Worm (Caenorhabditis elegans) whole organism, L4/young adult: ENCODE results near the gene nlp-13.
"Not testable (repeated sequence)": the region's sequence is repeated elsewhere in the genome, so short reads cannot be mapped to it uniquely, and the experiment has no call there.

ENCODE experiments used
- W03F9.2 ChIP-seq: fragments of 150-350 bp; optimal IDR thresholded peaks from 2 replicates; lab custom pipeline; 2014; ENCODE audit warnings: missing biosample characterization, missing genetic modification characterization
- dao-5 ChIP-seq: sonication (generic microtip); optimal IDR thresholded peaks from 2 replicates; lab custom pipeline; 2016; ENCODE audit warnings: missing genotype, missing genetic modification characterization, moderate library complexity, missing compliant biosample characterization
- him-1 ChIP-seq: sonication (generic microtip); optimal IDR thresholded peaks from 2 replicates; lab custom pipeline; 2016; ENCODE audit warnings: missing genotype, missing genetic modification reagents, missing genetic modification characterization, missing compliant biosample characterization

The nlp-13 gene

DNA sequence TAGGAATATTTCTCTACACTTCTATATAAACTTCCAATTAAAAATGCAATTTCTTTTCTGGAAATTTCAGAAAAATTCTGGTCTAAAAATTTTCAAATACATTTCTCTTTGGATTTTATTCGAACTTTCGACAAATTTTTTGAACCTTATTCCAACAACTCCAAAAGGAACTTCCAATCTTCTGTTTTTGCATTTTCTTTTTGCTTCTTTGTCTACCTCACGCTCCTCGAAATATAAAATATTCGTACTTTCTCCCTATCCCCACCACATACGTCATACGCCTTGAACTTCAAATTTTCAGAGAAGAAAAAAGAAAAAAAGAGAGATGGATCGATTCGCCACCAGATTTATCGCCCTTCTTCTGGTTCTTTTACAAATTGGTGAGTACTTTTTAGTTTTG lies 16.9 kb upstream of the nlp-13 start, which contains the start of gene nlp-9:
Gene nlp-9, plus strand, starts transcription at position 301 of the 400 bp plus-strand sequence.
- TF ChIP-seq dao-5 (tag; lab: Kevin White, UChicago) (no peak), him-1 (tag; lab: Kevin White, UChicago) (no peak), W03F9.2 (tag; lab: Kevin White, UChicago) (no peak)

DNA sequence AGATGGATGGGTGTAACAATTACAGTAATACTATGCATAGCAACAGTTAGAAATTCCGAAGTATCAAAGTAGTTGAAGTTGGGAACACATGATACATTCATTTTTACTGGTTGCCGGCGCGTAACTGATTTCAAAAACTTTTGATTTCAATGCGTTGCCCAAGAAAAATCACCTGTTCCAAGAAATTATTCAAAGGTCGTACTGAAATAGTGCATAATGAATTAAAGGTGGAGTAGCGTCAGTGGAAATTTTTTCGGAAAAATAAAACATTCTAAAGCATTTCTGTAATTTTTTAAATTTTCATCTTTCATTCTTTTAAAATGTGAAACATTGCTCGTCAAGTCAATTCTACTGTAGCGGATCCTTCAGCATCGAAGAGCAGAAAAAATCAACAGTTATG lies 4.1 kb downstream of the nlp-13 start, which contains the start of gene srh-204:
Gene srh-204, minus strand, starts transcription at position 101 of the 400 bp plus-strand sequence.
- TF ChIP-seq dao-5 (tag; lab: Kevin White, UChicago) (no peak), W03F9.2 (tag; lab: Kevin White, UChicago) (no peak), him-1 (tag; lab: Kevin White, UChicago) (no peak)

DNA sequence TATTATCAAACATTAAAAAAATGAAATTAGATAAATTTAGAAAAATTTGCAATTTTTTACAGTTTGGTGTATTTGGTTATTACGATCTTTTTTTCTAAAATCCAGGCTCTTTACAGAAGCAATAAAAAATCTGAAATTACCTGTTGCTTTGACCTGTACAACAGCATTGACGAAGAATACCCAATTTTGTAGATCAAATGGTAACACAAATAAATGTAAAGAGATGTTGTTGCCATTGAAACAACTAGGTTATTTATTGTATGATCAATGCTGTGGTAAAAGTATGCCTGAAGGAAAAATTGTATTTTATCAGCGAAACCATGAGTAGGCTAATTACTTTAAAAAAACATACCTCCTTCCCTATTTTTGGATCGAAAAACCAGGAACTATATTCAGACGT lies 5.3 kb downstream of the nlp-13 start:
- TF ChIP-seq him-1 (tag; lab: Kevin White, UChicago) (no peak), dao-5 (tag; lab: Kevin White, UChicago) (no peak), W03F9.2 (tag; lab: Kevin White, UChicago) (no peak)

DNA sequence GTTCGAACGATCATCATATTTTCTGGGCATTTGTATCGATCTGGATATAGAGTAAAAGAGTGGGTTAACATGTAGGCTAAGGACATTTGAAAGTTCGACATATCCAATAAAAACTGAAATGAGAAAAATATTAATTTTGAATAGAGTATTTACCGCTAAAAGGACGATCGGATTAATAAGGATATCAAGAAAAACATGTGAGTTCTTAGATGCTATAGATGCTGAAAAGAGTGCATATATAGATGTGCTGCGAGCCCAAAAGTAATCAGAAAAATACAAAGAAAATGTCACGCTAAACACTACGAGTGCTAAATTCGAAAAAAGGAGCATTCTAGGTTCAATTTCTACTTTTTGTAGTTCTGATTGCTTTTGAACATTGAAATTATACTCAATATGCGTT lies 6.2 kb downstream of the nlp-13 start, which contains the start of gene srt-12:
Gene srt-12, minus strand, starts transcription at position 101 of the 400 bp plus-strand sequence.
- TF ChIP-seq W03F9.2 (tag; lab: Kevin White, UChicago), result no peak
- TF ChIP-seq him-1 (tag; lab: Kevin White, UChicago), result no peak
- TF ChIP-seq dao-5 (tag; lab: Kevin White, UChicago), result no peak

DNA sequence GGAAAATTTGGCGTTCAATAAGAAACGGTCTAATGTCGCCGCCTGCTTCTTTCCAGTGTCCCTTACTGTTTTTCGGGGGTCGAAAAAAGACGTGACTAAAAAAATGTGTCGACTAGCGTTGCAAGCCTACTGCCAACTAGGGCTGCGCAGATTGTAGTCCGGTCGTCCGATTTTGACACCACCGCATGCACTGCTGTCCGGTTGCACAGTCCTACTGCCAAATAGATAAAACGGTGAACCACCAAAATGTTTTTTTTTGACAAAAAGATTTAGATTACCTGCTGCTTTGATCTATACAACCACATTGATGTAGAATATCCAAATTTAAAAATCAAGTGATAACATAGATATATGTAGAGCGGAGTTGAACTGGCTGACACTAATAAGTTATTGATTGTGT lies 12.1 kb downstream of the nlp-13 start:
- TF ChIP-seq dao-5 (tag; lab: Kevin White, UChicago), result no peak
- no peak for TF ChIP-seq W03F9.2 (tag; lab: Kevin White, UChicago)
- no peak for TF ChIP-seq him-1 (tag; lab: Kevin White, UChicago)

DNA sequence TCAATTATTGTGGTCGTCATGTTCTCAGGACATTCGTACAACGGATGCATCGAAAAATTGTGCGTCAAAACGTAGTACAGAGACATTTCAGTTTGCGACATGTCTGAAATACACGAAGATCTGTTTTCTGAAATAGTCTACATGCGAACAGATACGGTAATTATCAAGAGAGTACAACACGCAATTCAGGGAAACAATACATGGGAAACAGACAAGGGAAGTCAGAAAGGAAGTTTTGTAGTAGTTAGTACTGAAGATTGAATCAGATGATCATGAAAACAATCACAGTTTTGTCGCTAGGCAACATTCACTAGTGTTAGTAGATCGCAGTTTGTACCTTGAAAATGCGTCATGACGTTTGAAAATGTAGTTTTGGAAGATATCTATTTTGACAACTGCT lies 13.8 kb downstream of the nlp-13 start, which contains the start of gene srt-13:
Gene srt-13, minus strand, starts transcription at position 101 of the 400 bp plus-strand sequence.
- TF ChIP-seq him-1 (tag; lab: Kevin White, UChicago), result no peak
- no peak for TF ChIP-seq dao-5 (tag; lab: Kevin White, UChicago)
- TF ChIP-seq W03F9.2 (tag; lab: Kevin White, UChicago), result no peak

DNA sequence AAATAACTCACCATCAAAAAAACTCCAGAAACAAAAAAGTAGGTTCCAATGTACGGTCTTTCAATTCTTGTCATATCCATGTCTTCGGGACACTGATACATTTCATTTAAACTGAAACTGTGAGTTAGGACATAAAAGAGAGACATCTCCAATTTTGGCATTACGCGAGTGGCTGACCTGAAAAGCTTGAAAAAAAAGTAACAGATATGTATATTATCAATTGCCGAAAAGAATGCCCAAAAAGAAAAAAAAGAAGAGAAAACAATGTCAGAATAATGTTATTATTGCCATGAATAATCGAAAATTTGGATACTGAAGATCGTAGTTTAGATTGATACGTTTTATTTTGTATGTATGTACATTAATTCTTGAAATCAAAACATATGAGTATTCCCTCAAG lies 20.3 kb downstream of the nlp-13 start, which contains the start of gene srt-14:
Gene srt-14, minus strand, starts transcription at position 101 of the 400 bp plus-strand sequence.
- TF ChIP-seq W03F9.2 (tag; lab: Kevin White, UChicago) (no peak), dao-5 (tag; lab: Kevin White, UChicago) (no peak), him-1 (tag; lab: Kevin White, UChicago) (no peak)

DNA sequence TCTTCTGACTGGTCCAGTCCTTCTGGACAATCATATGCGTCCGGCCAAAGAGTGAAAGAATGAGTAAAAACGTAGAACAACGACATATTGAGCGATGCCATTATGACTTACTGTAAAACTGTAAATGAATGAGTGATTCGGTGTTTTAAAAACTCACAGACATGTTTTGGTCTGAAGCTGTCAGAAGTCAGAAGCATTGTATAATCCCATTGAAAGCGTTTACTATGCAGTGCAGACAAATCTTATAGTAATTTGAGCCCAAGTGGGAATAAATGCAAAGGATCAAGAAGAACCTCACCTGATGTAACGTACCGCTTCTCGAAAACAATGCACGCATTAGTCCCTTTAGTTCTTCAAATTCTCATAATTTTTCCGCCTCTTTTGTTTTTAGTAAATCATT lies 23.9 kb downstream of the nlp-13 start, which contains the start of gene srt-3:
Gene srt-3, minus strand, starts transcription at position 101 of the 400 bp plus-strand sequence.
- no peak for TF ChIP-seq W03F9.2 (tag; lab: Kevin White, UChicago)
- TF ChIP-seq him-1 (tag; lab: Kevin White, UChicago), result no peak
- TF ChIP-seq dao-5 (tag; lab: Kevin White, UChicago), result no peak

DNA sequence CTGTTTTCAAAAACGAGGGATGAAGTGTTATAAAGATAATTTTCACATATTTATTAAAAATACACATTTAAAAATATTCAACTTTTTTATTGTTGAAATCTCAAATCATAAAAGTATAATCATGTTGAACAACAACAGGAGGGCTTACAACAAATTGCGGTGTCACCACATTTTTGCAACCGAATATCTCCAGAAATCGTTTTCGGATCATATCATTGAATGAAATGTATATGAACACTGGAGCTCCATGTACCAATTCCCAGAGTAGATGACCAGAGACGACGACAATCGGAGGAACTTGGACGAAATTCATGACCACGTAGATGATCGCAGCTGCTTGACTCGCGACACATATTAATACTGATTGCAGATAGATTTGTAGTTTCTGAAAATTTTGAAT lies 25.2 kb downstream of the nlp-13 start:
- TF ChIP-seq W03F9.2 (tag; lab: Kevin White, UChicago) (no peak), dao-5 (tag; lab: Kevin White, UChicago) (no peak), him-1 (tag; lab: Kevin White, UChicago) (no peak)

DNA sequence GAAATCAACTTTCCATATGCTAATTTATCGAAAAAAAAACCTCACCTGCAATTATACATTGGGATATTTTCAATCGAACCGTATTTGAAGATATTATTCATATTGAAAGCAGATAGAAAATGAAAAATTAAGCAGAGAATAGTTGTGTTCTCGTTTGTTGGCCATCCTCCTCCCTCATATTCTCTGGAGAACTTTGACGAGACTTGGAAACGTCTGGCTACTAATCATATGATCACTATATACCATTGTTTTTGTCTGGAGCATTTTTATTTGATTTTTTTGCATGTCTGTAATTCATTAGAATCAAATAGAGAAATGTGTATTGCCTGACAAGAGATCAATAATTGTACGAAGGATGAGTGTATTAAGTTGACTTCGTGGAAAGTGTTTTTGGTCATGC lies 28.3 kb downstream of the nlp-13 start, which contains the start of gene srt-35:
Gene srt-35, minus strand, starts transcription at position 101 of the 400 bp plus-strand sequence.
- TF ChIP-seq dao-5 (tag; lab: Kevin White, UChicago), result no peak
- TF ChIP-seq W03F9.2 (tag; lab: Kevin White, UChicago), result no peak
- TF ChIP-seq him-1 (tag; lab: Kevin White, UChicago), result no peak

DNA sequence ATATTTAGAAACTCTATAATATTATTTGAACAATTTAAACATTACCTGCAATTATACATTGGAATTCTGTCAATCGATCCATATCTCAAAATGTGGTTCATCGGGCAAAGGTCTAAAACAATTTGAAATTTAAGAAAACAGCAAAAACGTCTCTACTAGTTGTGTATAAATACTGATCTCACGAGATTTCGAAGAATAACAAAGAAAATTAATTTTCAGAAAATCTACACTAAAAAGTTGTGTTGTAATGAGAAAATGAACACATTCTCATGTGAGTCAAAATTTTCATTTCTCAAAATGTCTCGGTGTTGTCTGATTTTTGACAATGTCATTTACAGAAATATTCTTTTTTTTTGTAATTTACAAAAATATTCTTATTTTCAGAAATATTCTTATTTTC lies 32.0 kb downstream of the nlp-13 start, which contains the start of gene srt-36:
Gene srt-36, minus strand, starts transcription at position 101 of the 400 bp plus-strand sequence.
- TF ChIP-seq him-1, W03F9.2, dao-5 (tag; lab: Kevin White, UChicago): not testable (repeated sequence)

DNA sequence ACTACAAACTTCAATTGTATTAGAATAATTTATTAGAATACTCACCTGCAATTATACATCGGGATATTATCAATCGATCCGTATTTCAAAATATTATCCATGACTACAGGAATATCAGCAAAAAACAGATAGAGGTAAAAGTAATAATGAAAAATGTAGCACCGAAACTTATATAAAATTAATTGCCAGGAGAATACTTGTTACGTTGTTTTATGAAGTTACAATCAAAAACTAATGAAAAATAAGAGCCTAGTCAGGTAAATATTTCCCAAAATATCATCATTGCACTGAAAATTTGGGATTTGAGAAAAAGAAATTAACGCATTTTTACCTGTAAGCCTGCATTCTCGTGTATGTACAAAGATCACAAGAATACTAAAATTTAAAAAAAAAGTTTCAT lies 35.0 kb downstream of the nlp-13 start, which contains the start of gene srt-38:
Gene srt-38, minus strand, starts transcription at position 101 of the 400 bp plus-strand sequence.
- not testable (repeated sequence) for TF ChIP-seq him-1, W03F9.2, dao-5 (tag; lab: Kevin White, UChicago)

DNA sequence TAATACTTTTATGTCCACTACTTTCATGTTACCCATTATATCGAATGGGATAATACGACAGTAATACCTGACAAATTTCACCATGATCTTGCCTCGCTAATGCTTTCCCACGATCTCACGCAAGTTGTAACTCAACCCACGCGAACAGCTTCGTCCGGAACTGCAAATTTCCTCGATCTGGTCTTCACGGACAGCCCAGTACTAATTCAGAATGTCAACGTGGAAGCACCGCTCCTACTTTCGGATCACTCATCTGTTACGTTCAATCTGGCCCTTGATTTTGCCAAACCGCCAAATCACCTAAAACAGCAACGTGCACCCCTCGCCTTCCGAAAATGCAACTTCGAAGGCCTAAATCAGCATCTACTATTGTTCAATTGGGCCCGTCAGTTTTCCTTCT lies 37.2 kb downstream of the nlp-13 start:
- TF ChIP-seq him-1 (tag; lab: Kevin White, UChicago) (no peak), dao-5 (tag; lab: Kevin White, UChicago) (no peak), W03F9.2 (tag; lab: Kevin White, UChicago) (no peak)

DNA sequence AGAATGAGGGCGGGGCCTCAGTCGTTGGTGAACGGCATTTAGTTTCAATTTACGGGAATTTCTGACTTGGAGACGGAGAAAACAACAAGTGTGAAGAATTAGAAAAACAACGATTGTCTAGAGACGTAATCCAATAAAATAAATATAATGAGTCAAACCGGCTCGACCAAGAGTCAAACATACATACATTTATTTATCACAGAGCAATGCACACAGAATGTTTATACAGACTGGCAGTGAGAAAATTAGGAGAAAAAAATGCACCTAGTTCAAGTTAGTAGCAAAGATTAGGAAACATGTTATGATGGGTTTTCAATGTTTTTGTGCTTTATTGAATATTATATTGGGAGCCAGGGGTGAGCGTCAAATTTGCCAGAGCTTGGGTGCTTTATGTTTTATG lies 42.5 kb downstream of the nlp-13 start, which contains the start of gene srt-20:
Gene srt-20, minus strand, starts transcription at position 101 of the 400 bp plus-strand sequence.
- not testable (repeated sequence) for TF ChIP-seq him-1, dao-5, W03F9.2 (tag; lab: Kevin White, UChicago)
